Worm (Caenorhabditis elegans) whole organism, midembryonic: ENCODE data around the gene F40G12.11.

Experiments
- cog-1 ChIP-seq: sonication (generic microtip); optimal IDR thresholded peaks from 2 replicates; lab custom pipeline; 2016; ENCODE audit warnings: missing genetic modification characterization, missing compliant biosample characterization
- flt-1 ChIP-seq: fragments of 200-800 bp; sonication (Bioruptor generic); IDR thresholded peaks from 2 replicates; pipeline ENCODE4 v1.3.6; 2022; ENCODE audit warnings: missing genetic modification characterization, missing compliant biosample characterization
- klf-2 ChIP-seq: fragments of 200-800 bp; sonication (Bioruptor generic); conservative IDR thresholded peaks from 2 replicates; pipeline ENCODE4 v1.3.6; 2022; ENCODE audit warnings: missing genetic modification reagents, missing genetic modification characterization, missing compliant biosample characterization

ce11 chrV:14301076-14301475 lies 15.1 kb downstream of the F40G12.11 start, which contains the start of gene F14D7.6:
- TF ChIP-seq flt-1 (GFP tag; lab: Robert Waterston, UW) (no peak), cog-1 (tag; lab: Kevin White, UChicago) (no peak), klf-2 (no peak)
